5 fruit fly cellular contexts compared by ENCODE assay signal in the genomic region with DNA sequence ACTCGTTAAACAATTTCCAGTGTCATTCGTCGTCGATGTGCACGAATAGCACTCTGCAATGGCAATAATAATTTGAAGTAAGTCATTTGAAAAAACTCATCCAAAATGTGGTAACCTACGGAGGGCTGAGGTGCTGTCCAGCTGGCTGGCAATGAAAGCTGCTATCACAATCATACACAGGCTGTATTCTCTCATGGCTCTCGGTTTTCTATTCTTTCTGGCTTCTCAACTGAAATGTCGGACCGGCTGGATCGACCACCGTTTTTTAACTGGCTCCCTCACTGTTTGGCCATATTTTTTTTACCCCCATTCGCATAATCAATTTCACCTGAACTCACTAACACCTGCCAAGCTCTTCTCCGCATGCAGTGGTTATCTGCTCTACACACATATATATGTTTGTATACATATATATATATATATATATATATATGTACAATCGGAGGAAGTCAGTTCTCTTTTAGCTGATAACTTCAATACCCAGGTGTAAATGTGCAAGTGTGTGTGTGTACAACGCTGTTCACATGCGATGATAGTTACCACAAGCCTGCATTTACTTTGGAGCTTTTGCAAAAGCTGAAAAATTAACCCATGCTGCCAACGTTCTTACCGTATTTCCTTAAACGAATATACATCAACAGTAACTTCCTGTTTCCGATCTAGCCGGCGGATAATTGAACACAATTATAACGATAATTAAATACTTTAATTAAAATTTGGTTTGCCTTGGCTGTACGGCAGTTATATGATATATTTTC.
TF ChIP-seq lines count a peak whose summit lies in the region.

TSS of gene CG10650 (minus strand) at position 275 of the 758 bp plus-strand sequence.

- TF ChIP-seq CTCF in whole organism, embryonic (GFP tag; optimal IDR thresholded peaks at IDR 0.05; lab: Kevin White, UChicago) = no peak

TF ChIP-seq in whole organism, adult, 20 proteins besides CTCF, POLR2A, EP300 and RAD21:
- TF ChIP-seq Mnt (GFP tag; optimal IDR thresholded peaks at IDR 0.05; lab: Kevin White, UChicago) = peak; percentile 48
- no peak for TF ChIP-seq cnc (optimal IDR thresholded peaks at IDR 0.05; lab: Kevin White, UChicago)
- TF ChIP-seq Hr96 (GFP tag; optimal IDR thresholded peaks at IDR 0.05; lab: Kevin White, UChicago) = no peak
- TF ChIP-seq Clk (GFP tag; optimal IDR thresholded peaks at IDR 0.05; lab: Kevin White, UChicago) = no peak
- TF ChIP-seq ovo (GFP tag; optimal IDR thresholded peaks at IDR 0.05; lab: Kevin White, UChicago) = no peak
- TF ChIP-seq toe (GFP tag; optimal IDR thresholded peaks at IDR 0.05; lab: Kevin White, UChicago) = no peak
- no peak for TF ChIP-seq CG5204 (GFP tag; optimal IDR thresholded peaks at IDR 0.05; lab: Kevin White, UChicago)
- TF ChIP-seq CG7045 (GFP tag; optimal IDR thresholded peaks at IDR 0.05; lab: Kevin White, UChicago) = no peak
- TF ChIP-seq CG12768 (GFP tag; optimal IDR thresholded peaks at IDR 0.05; lab: Kevin White, UChicago) = no peak
- TF ChIP-seq kay (GFP tag; lab: Kevin White, UChicago; ENCODE audit: borderline replicate concordance) = peak; percentile 92
- peak; percentile 79 for TF ChIP-seq cic (GFP tag; optimal IDR thresholded peaks at IDR 0.05; lab: Kevin White, UChicago)
- no peak for TF ChIP-seq CG33017 (tag; optimal IDR thresholded peaks at IDR 0.05; lab: Kevin White, UChicago)
- no peak for TF ChIP-seq CG1620 (GFP tag; optimal IDR thresholded peaks at IDR 0.05; lab: Kevin White, UChicago)
- no peak for TF ChIP-seq CG7101 (tag; optimal IDR thresholded peaks at IDR 0.05; lab: Kevin White, UChicago)
- no peak for TF ChIP-seq pad (GFP tag; optimal IDR thresholded peaks at IDR 0.05; lab: Kevin White, UChicago)

TF ChIP-seq in whole organism, embryonic, 481 proteins besides CTCF, POLR2A, EP300 and RAD21 (continues in another document):
- TF ChIP-seq HmgZ (tag; optimal IDR thresholded peaks at IDR 0.05; lab: Kevin White, UChicago) = peak; percentile 29
- peak; percentile 36 for TF ChIP-seq Hey (tag; optimal IDR thresholded peaks at IDR 0.05; lab: Kevin White, UChicago)
- TF ChIP-seq ci (GFP tag; IDR thresholded peaks at IDR 0.05; lab: Robert Waterston, UW) = no peak
- no peak for TF ChIP-seq jigr1 (GFP tag; IDR thresholded peaks at IDR 0.05; lab: Robert Waterston, UW)
- TF ChIP-seq lbe (GFP tag; optimal IDR thresholded peaks at IDR 0.05; lab: Kevin White, UChicago) = no peak
- peak; percentile 64 for TF ChIP-seq CG10543 (GFP tag; optimal IDR thresholded peaks at IDR 0.05; lab: Kevin White, UChicago)
- TF ChIP-seq CG12219 (GFP tag; optimal IDR thresholded peaks at IDR 0.05; lab: Kevin White, UChicago) = no peak
- TF ChIP-seq wor (GFP tag; IDR thresholded peaks at IDR 0.05; lab: Robert Waterston, UW) = no peak
- peak in 1 of 2 experiments; percentile 15 for TF ChIP-seq Hr78 (GFP tag; optimal IDR thresholded peaks at IDR 0.05; lab: Kevin White, UChicago)
- TF ChIP-seq CG12071 (GFP tag; optimal IDR thresholded peaks at IDR 0.05; lab: Kevin White, UChicago) = no peak
- TF ChIP-seq Nf-YC (tag; optimal IDR thresholded peaks at IDR 0.05; lab: Kevin White, UChicago) = peak; percentile 12
- TF ChIP-seq Pdp1 (GFP tag; optimal IDR thresholded peaks at IDR 0.05; lab: Kevin White, UChicago) = peak in 1 of 2 experiments; percentile 34
- no peak for TF ChIP-seq CG12391 (tag; optimal IDR thresholded peaks at IDR 0.05; lab: Kevin White, UChicago)
- TF ChIP-seq sisA (GFP tag; IDR thresholded peaks at IDR 0.05; lab: Robert Waterston, UW) = no peak
- peak; percentile 62 for TF ChIP-seq Jarid2 (GFP tag; optimal IDR thresholded peaks at IDR 0.05; lab: Kevin White, UChicago)
- peak; percentile 10 for TF ChIP-seq Nf-YB (GFP tag; optimal IDR thresholded peaks at IDR 0.05; lab: Kevin White, UChicago)
- no peak for TF ChIP-seq Dek (tag; optimal IDR thresholded peaks at IDR 0.05; lab: Kevin White, UChicago)

TF ChIP-seq in whole organism, prepupa, 60 proteins besides CTCF, POLR2A, EP300 and RAD21:
- no peak for TF ChIP-seq Gug (GFP tag; IDR thresholded peaks at IDR 0.05; lab: Robert Waterston, UW)
- peak; percentile 78 for TF ChIP-seq vri (GFP tag; optimal IDR thresholded peaks at IDR 0.05; lab: Kevin White, UChicago)
- no peak for TF ChIP-seq Lpt (GFP tag; optimal IDR thresholded peaks at IDR 0.05; lab: Kevin White, UChicago)
- TF ChIP-seq pdm3 (GFP tag; optimal IDR thresholded peaks at IDR 0.05; lab: Kevin White, UChicago) = no peak
- peak; percentile 9 for TF ChIP-seq Eip78C (GFP tag; lab: Kevin White, UChicago)
- TF ChIP-seq Sox102F (GFP tag; optimal IDR thresholded peaks at IDR 0.05; lab: Kevin White, UChicago) = no peak
- no peak for TF ChIP-seq fd59A (GFP tag; optimal IDR thresholded peaks at IDR 0.05; lab: Kevin White, UChicago)

TF ChIP-seq in whole organism, pupa, 21 proteins besides CTCF, POLR2A, EP300 and RAD21:
- TF ChIP-seq CG17806 (tag; optimal IDR thresholded peaks at IDR 0.05; lab: Kevin White, UChicago) = no peak
- no peak for TF ChIP-seq CG9948 (tag; optimal IDR thresholded peaks at IDR 0.05; lab: Kevin White, UChicago)
- no peak for TF ChIP-seq CG13204 (GFP tag; optimal IDR thresholded peaks at IDR 0.05; lab: Kevin White, UChicago)
- TF ChIP-seq EcR (GFP tag; optimal IDR thresholded peaks at IDR 0.05; lab: Kevin White, UChicago) = peak; percentile 5
- no peak for TF ChIP-seq CG12605 (GFP tag; IDR thresholded peaks at IDR 0.05; lab: Robert Waterston, UW)

TF ChIP-seq in whole organism, wandering third instar larva, 38 proteins besides CTCF, POLR2A, EP300 and RAD21:
- peak; percentile 20 for TF ChIP-seq h (GFP tag; optimal IDR thresholded peaks at IDR 0.05; lab: Kevin White, UChicago)
- TF ChIP-seq lola (GFP tag; optimal IDR thresholded peaks at IDR 0.05; lab: Kevin White, UChicago) = no peak
